Worm (Caenorhabditis elegans): ENCODE data around the gene Y41D4B.6.

ce11 chrIV:1649349-1649748 lies 15.8 kb downstream of the Y41D4B.6 start:
- TF ChIP-seq pat-9 (tag; optimal IDR thresholded peaks at IDR 0.05) (no peak), ets-4 (tag; optimal IDR thresholded peaks at IDR 0.05) (no peak), nhr-11 (tag; optimal IDR thresholded peaks at IDR 0.05) (no peak), K09A11.1 (tag; optimal IDR thresholded peaks at IDR 0.05; ENCODE audit: insufficient read depth) (no peak), dmd-4 (tag; optimal IDR thresholded peaks at IDR 0.05; ENCODE audit: borderline replicate concordance) (no peak), mec-3 (tag; optimal IDR thresholded peaks at IDR 0.05; ENCODE audit: borderline replicate concordance) (no peak), pag-3 (tag; optimal IDR thresholded peaks at IDR 0.05; ENCODE audit: borderline replicate concordance) (no peak), pqm-1 (tag; optimal IDR thresholded peaks at IDR 0.05) (no peak), dve-1 (tag; optimal IDR thresholded peaks at IDR 0.05) (no peak), pha-2 (tag; optimal IDR thresholded peaks at IDR 0.05) (no peak)

Data from whole organism, late embryonic.